Fruit fly (Drosophila melanogaster): ENCODE data around the gene Kcmf1.

The Kcmf1 gene

DNA sequence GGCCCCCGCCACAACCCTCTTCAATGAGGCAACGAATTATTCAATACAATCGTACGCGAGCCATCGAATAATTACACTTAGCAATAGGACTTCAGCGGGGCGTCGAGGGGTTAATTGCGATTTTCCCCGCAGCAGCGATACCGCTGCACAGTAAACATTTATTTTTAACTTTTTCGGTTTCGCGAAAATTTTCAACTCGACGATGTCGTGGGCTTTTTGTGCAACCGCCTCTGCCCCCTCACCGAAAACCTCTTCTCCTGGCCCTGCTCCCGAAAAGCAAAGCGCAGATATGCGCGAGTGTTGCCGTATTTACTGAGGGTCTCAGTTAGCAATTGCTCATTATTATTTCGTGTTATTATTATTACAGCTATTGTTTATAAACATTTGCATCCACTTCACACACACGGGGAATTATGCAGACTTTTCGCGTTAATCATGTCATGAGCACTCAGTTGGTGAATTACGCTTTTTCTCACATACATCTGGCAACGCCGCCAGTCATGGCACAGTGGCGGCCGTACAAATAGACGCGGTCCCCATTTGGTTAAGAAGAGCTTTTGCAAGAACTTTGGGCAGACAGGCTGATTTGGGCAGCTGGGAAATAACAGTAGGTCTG lies 836 bp downstream of the Kcmf1 start (continued):
- peak in 1 of 2 experiments; percentile 42 for TF ChIP-seq chif (GFP tag; optimal IDR thresholded peaks at IDR 0.05)
- TF ChIP-seq Lhr (GFP tag; optimal IDR thresholded peaks at IDR 0.05) = no peak
- no peak for TF ChIP-seq tap (tag; optimal IDR thresholded peaks at IDR 0.05)
- peak; percentile 8 for TF ChIP-seq CHES-1-like (GFP tag; optimal IDR thresholded peaks at IDR 0.05)
- no peak; the same call in 1 of the 2 replicates for TF ChIP-seq Oaz (GFP tag; IDR thresholded peaks at IDR 0.05)
- TF ChIP-seq CG9817 (tag; optimal IDR thresholded peaks at IDR 0.05) = peak; percentile 28
- TF ChIP-seq HLH54F (GFP tag; optimal IDR thresholded peaks at IDR 0.05) = peak; percentile 42
- TF ChIP-seq pum (GFP tag; optimal IDR thresholded peaks at IDR 0.05) = peak; percentile 28
- TF ChIP-seq CG3847 (GFP tag; IDR thresholded peaks at IDR 0.05) = peak; percentile 62
- TF ChIP-seq CG2678 (tag; optimal IDR thresholded peaks at IDR 0.05) = no peak
- peak; percentile 47 for TF ChIP-seq CG8944 (GFP tag; optimal IDR thresholded peaks at IDR 0.05)
- peak; percentile 25 for TF ChIP-seq CG4424 (GFP tag; optimal IDR thresholded peaks at IDR 0.05)
- TF ChIP-seq CG33213 (GFP tag; optimal IDR thresholded peaks at IDR 0.05) = peak; percentile 22
- TF ChIP-seq CG7963 (GFP tag; IDR thresholded peaks at IDR 0.05; ENCODE audit: partially characterized antibody) = no peak
- TF ChIP-seq Sry-δ (GFP tag; optimal IDR thresholded peaks at IDR 0.05) = peak; percentile 26
- no peak for TF ChIP-seq Fer3 (tag; optimal IDR thresholded peaks at IDR 0.05)
- peak; percentile 27 for TF ChIP-seq NC2β (GFP tag; optimal IDR thresholded peaks at IDR 0.05)
- TF ChIP-seq scrt (GFP tag; optimal IDR thresholded peaks at IDR 0.05) = no peak
- TF ChIP-seq rib (GFP tag; IDR thresholded peaks at IDR 0.05) = peak; percentile 65; the same call in 1 of the 2 replicates
- TF ChIP-seq CG12104 (GFP tag; optimal IDR thresholded peaks at IDR 0.05) = peak; percentile 53
- TF ChIP-seq CG15514 (GFP tag; optimal IDR thresholded peaks at IDR 0.05) = peak; percentile 63
- peak; percentile 35 for TF ChIP-seq CG9437 (GFP tag; optimal IDR thresholded peaks at IDR 0.05)
- TF ChIP-seq CG6689 (GFP tag; IDR thresholded peaks at IDR 0.05) = peak; percentile 49
- TF ChIP-seq usp (GFP tag; optimal IDR thresholded peaks at IDR 0.05) = no peak
- TF ChIP-seq Awh (GFP tag; IDR thresholded peaks at IDR 0.05) = no peak
- TF ChIP-seq Nf-YA (GFP tag; IDR thresholded peaks at IDR 0.05) = no peak
- TF ChIP-seq CG14710 (tag; optimal IDR thresholded peaks at IDR 0.05) = peak; percentile 26
- peak; percentile 13 for TF ChIP-seq CG8089 (GFP tag; optimal IDR thresholded peaks at IDR 0.05)
- no peak for TF ChIP-seq Blimp-1 (GFP tag; optimal IDR thresholded peaks at IDR 0.05)
- TF ChIP-seq slp2 (GFP tag; optimal IDR thresholded peaks at IDR 0.05) = peak; percentile 47
- TF ChIP-seq Poxn (GFP tag; IDR thresholded peaks at IDR 0.05) = no peak
- no peak for TF ChIP-seq salm (tag; optimal IDR thresholded peaks at IDR 0.05)
- peak; percentile 47; the same call in 1 of the 2 replicates for TF ChIP-seq CG9215 (GFP tag; IDR thresholded peaks at IDR 0.05)
- peak; percentile 45 for TF ChIP-seq disco-r (GFP tag; optimal IDR thresholded peaks at IDR 0.05)
- peak; percentile 34; the same call in 1 of the 2 replicates for TF ChIP-seq CG7372 (GFP tag; IDR thresholded peaks at IDR 0.05)
- no peak for TF ChIP-seq jing (GFP tag; optimal IDR thresholded peaks at IDR 0.05)
- TF ChIP-seq CTCF (GFP tag; optimal IDR thresholded peaks at IDR 0.05) = peak; percentile 49
- TF ChIP-seq CG1647 (GFP tag; optimal IDR thresholded peaks at IDR 0.05) = peak; percentile 49
- no peak for TF ChIP-seq Hr51 (GFP tag; optimal IDR thresholded peaks at IDR 0.05)
- TF ChIP-seq CG12155 (GFP tag; optimal IDR thresholded peaks at IDR 0.05) = peak; percentile 36
- no peak for TF ChIP-seq CG34224 (GFP tag; IDR thresholded peaks at IDR 0.05; ENCODE audit: partially characterized antibody)
- peak; percentile 46 for TF ChIP-seq ems (GFP tag; optimal IDR thresholded peaks at IDR 0.05)
- no peak for TF ChIP-seq gsb-n (tag; optimal IDR thresholded peaks at IDR 0.05)
- peak; percentile 44 for TF ChIP-seq Camta (GFP tag; optimal IDR thresholded peaks at IDR 0.05)
- TF ChIP-seq chn (GFP tag; optimal IDR thresholded peaks at IDR 0.05) = peak; percentile 64
- peak; percentile 43 for TF ChIP-seq tin (GFP tag; optimal IDR thresholded peaks at IDR 0.05)
- peak; percentile 66 for TF ChIP-seq CG7556 (GFP tag; optimal IDR thresholded peaks at IDR 0.05)
- peak; percentile 70 for TF ChIP-seq pzg (GFP tag; optimal IDR thresholded peaks at IDR 0.05)
- peak; percentile 27 for TF ChIP-seq Dad (GFP tag; optimal IDR thresholded peaks at IDR 0.05)
- TF ChIP-seq ewg (GFP tag; optimal IDR thresholded peaks at IDR 0.05) = peak; percentile 45
- peak; percentile 68 for TF ChIP-seq Antp (GFP tag; optimal IDR thresholded peaks at IDR 0.05)
